Fruit fly (Drosophila melanogaster): Measurements from ENCODE around the gene Gr93b.

dm6 chr3R:21831040-21831439, 12.5 kb downstream of the Gr93b start:
- TF ChIP-seq HLH54F (GFP tag; optimal IDR thresholded peaks at IDR 0.05) (no peak), CG30020 (tag; optimal IDR thresholded peaks at IDR 0.05) (no peak), fd3F (GFP tag; optimal IDR thresholded peaks at IDR 0.05) (no peak)
